Worm (Caenorhabditis elegans) whole organism, L3 larva: Measurements from ENCODE around the gene ZK488.5.

Experiments
- R02D3.7 ChIP-seq: fragments of 150-350 bp; optimal IDR thresholded peaks from 2 replicates; lab custom pipeline; 2014; ENCODE audit warnings: missing biosample characterization, missing genetic modification characterization
- aly-2 ChIP-seq: fragments of 150-350 bp; optimal IDR thresholded peaks from 2 replicates; lab custom pipeline; 2014; ENCODE audit warnings: missing biosample characterization, missing genetic modification characterization
- ama-1 ChIP-seq: fragments of 150-350 bp; optimal IDR thresholded peaks from 2 replicates; lab custom pipeline; 2018
- ceh-16 ChIP-seq: sonication (generic microtip); optimal IDR thresholded peaks from 2 replicates; lab custom pipeline; 2017; ENCODE audit warnings: missing biosample characterization, missing genetic modification characterization
- ceh-28 ChIP-seq: fragments of 150-350 bp; optimal IDR thresholded peaks from 2 replicates; lab custom pipeline; 2014; ENCODE audit warnings: missing biosample characterization, missing genetic modification reagents, missing genetic modification characterization
- ceh-9 ChIP-seq: sonication (generic microtip); optimal IDR thresholded peaks from 2 replicates; lab custom pipeline; 2018; ENCODE audit warnings: missing biosample characterization, missing genetic modification characterization
- daf-12 ChIP-seq: fragments of 150-350 bp; optimal IDR thresholded peaks from 2 replicates; lab custom pipeline; 2014; ENCODE audit warnings: missing biosample characterization, missing genetic modification reagents, missing genetic modification characterization
- elt-2 ChIP-seq: sonication (generic microtip); optimal IDR thresholded peaks from 2 replicates; lab custom pipeline; 2016; ENCODE audit warnings: missing genetic modification reagents, mild to moderate bottlenecking, missing genetic modification characterization, missing compliant biosample characterization
- eor-1 ChIP-seq, 2 experiments: fragments of 150-350 bp; optimal IDR thresholded peaks; 2 replicates each; lab custom pipeline; 2014 to 2018; ENCODE audit warnings: missing biosample characterization in 2 of 2, missing genetic modification characterization in 2 of 2
- fkh-10 ChIP-seq: sonication (generic microtip); optimal IDR thresholded peaks from 2 replicates; lab custom pipeline; 2017; ENCODE audit warnings: missing biosample characterization, missing genetic modification reagents, missing genetic modification characterization
- fkh-2 ChIP-seq: fragments of 150-350 bp; optimal IDR thresholded peaks from 2 replicates; lab custom pipeline; 2014; ENCODE audit warnings: missing biosample characterization, missing genetic modification reagents, missing genetic modification characterization
- fos-1 ChIP-seq: fragments of 150-350 bp; optimal IDR thresholded peaks from 2 replicates; lab custom pipeline; 2014; ENCODE audit warnings: missing biosample characterization, missing genetic modification characterization
- lin-15B ChIP-seq: fragments of 150-350 bp; optimal IDR thresholded peaks from 2 replicates; lab custom pipeline; 2014; ENCODE audit warnings: missing biosample characterization, missing genetic modification characterization
- lin-39 ChIP-seq: fragments of 150-350 bp; optimal IDR thresholded peaks from 2 replicates; lab custom pipeline; 2018; ENCODE audit warnings: missing biosample characterization, missing genetic modification reagents, missing genetic modification characterization
- mdl-1 ChIP-seq: fragments of 150-350 bp; optimal IDR thresholded peaks from 2 replicates; lab custom pipeline; 2014; ENCODE audit warnings: missing biosample characterization, missing genetic modification characterization
- mml-1 ChIP-seq: fragments of 150-350 bp; sonication (generic microtip); optimal IDR thresholded peaks from 3 replicates; lab custom pipeline; 2014; ENCODE audit warnings: missing biosample characterization, missing genetic modification characterization
- nfya-1 ChIP-seq: sonication (generic microtip); optimal IDR thresholded peaks from 2 replicates; lab custom pipeline; 2017; ENCODE audit warnings: missing genetic modification characterization, mild to moderate bottlenecking, missing compliant biosample characterization, antibody characterized with exemption, moderate library complexity; ENCODE audit not compliant: insufficient read depth
- nhr-11 ChIP-seq: fragments of 150-350 bp; optimal IDR thresholded peaks from 2 replicates; lab custom pipeline; 2014; ENCODE audit warnings: missing biosample characterization, missing genetic modification characterization
- nhr-12 ChIP-seq: fragments of 150-350 bp; optimal IDR thresholded peaks from 2 replicates; lab custom pipeline; 2014; ENCODE audit warnings: missing biosample characterization, missing genetic modification characterization
- nhr-23 ChIP-seq: fragments of 150-350 bp; optimal IDR thresholded peaks from 2 replicates; lab custom pipeline; 2014; ENCODE audit warnings: missing biosample characterization, missing genetic modification reagents, missing genetic modification characterization
- nhr-237 ChIP-seq: fragments of 150-350 bp; optimal IDR thresholded peaks from 2 replicates; lab custom pipeline; 2014; ENCODE audit warnings: missing biosample characterization, missing genetic modification characterization
- nhr-25 ChIP-seq: sonication (generic microtip); optimal IDR thresholded peaks from 2 replicates; lab custom pipeline; 2017; ENCODE audit warnings: missing biosample characterization, missing genetic modification characterization
- nhr-28 ChIP-seq: fragments of 150-350 bp; optimal IDR thresholded peaks from 2 replicates; lab custom pipeline; 2014; ENCODE audit warnings: missing biosample characterization, missing genetic modification characterization
- nhr-43 ChIP-seq: sonication (generic microtip); optimal IDR thresholded peaks from 2 replicates; lab custom pipeline; 2016; ENCODE audit warnings: mild to moderate bottlenecking, missing genetic modification characterization, missing compliant biosample characterization; ENCODE audit not compliant: poor library complexity, severe bottlenecking
- nhr-76 ChIP-seq: fragments of 150-350 bp; sonication (generic microtip); optimal IDR thresholded peaks from 5 replicates; lab custom pipeline; 2014; ENCODE audit warnings: missing biosample characterization, missing genetic modification characterization
- nhr-77 ChIP-seq: fragments of 150-350 bp; optimal IDR thresholded peaks from 2 replicates; lab custom pipeline; 2014; ENCODE audit warnings: missing biosample characterization, missing genetic modification characterization
- pha-4 ChIP-seq: fragments of 150-350 bp; optimal IDR thresholded peaks from 2 replicates; lab custom pipeline; 2014; ENCODE audit warnings: missing biosample characterization, missing genetic modification reagents, missing genetic modification characterization
- sea-2 ChIP-seq: fragments of 150-350 bp; sonication (generic microtip); optimal IDR thresholded peaks from 4 replicates; lab custom pipeline; 2014; ENCODE audit warnings: missing biosample characterization, missing genetic modification reagents, missing genetic modification characterization
- skn-1 ChIP-seq: fragments of 150-350 bp; optimal IDR thresholded peaks from 2 replicates; lab custom pipeline; 2014; ENCODE audit warnings: missing biosample characterization, missing genetic modification characterization
- snpc-4 ChIP-seq: fragments of 150-350 bp; optimal IDR thresholded peaks from 2 replicates; lab custom pipeline; 2014; ENCODE audit warnings: missing biosample characterization, missing genetic modification characterization
- tbx-2 ChIP-seq: sonication (generic microtip); optimal IDR thresholded peaks from 2 replicates; lab custom pipeline; 2016; ENCODE audit warnings: mild to moderate bottlenecking, missing genetic modification characterization, missing compliant biosample characterization
- unc-62 ChIP-seq: fragments of 150-350 bp; sonication (generic microtip); optimal IDR thresholded peaks from 4 replicates; lab custom pipeline; 2014; ENCODE audit warnings: missing biosample characterization, missing genetic modification reagents, missing genetic modification characterization
- zag-1 ChIP-seq: fragments of 150-350 bp; optimal IDR thresholded peaks from 2 replicates; lab custom pipeline; 2014; ENCODE audit warnings: missing biosample characterization, missing genetic modification characterization
- ztf-11 ChIP-seq: fragments of 150-350 bp; optimal IDR thresholded peaks from 2 replicates; lab custom pipeline; 2014; ENCODE audit warnings: missing biosample characterization, missing genetic modification characterization

Gene ZK488.5

DNA sequence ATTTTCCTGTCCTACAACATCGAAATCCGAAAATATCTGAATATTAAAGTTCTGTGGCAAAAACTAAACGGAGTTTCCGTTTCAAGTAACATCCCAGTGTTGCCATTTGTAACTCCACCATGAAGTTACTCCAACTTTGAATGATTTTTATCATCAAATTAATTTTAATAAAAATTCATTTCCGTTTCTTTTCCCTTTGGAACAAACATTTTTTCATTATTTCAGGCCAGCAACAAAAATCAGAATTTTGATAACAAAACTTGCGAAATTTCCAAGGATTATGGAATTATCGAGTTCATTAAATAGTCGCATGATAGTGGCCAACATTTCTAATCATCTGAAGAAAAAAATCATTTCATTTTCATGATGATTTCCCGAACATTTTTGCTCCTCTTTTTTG is 30.2 kb upstream of the ZK488.5 start, which contains the start of gene C14C6.2:
C14C6.2 (plus strand) TSS at position 301 of the 400 bp plus-strand sequence.
- no peak for TF ChIP-seq tbx-2 (tag; lab: Kevin White, UChicago)
- TF ChIP-seq elt-2, result peak; percentile 9
- TF ChIP-seq nhr-28, result no peak
- no peak for TF ChIP-seq daf-12 (tag; lab: Kevin White, UChicago)
- TF ChIP-seq snpc-4, result no peak
- no peak for TF ChIP-seq unc-62 (GFP tag; lab: Kevin White, UChicago)
- TF ChIP-seq zag-1 (tag; lab: Kevin White, UChicago), result no peak
- TF ChIP-seq, all 47 proteins: peak for 1

DNA sequence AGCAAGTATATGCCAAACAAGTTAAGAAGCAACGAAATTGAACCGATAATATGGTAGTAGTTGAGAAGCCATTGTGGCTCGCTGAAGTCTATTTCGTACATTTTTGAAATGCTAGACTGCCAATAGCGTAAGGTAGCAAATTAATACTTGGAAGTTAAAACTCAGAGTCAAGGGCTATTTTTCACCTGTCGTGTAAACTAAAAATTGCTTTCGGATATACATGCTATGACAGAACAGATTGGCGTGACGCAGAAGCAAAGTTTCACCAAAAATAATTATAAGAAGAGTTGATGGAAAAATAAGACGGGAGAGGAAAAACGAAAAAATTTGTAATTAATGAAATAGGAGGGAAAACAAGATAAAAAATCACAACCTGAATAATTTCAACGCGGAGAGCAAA is 27.1 kb upstream of the ZK488.5 start, which contains the start of gene sri-73:
sri-73 (minus strand) TSS at position 101 of the 400 bp plus-strand sequence.
- no peak for TF ChIP-seq sea-2 (GFP tag; lab: Kevin White, UChicago)
- no peak for TF ChIP-seq lin-39 (tag; lab: Kevin White, UChicago)
- TF ChIP-seq nhr-11 (tag; lab: Kevin White, UChicago), result no peak
- no peak for TF ChIP-seq ztf-11
- no peak for TF ChIP-seq nfya-1 (tag; lab: Kevin White, UChicago)
- no peak for TF ChIP-seq ceh-28
- no peak for TF ChIP-seq pha-4

DNA sequence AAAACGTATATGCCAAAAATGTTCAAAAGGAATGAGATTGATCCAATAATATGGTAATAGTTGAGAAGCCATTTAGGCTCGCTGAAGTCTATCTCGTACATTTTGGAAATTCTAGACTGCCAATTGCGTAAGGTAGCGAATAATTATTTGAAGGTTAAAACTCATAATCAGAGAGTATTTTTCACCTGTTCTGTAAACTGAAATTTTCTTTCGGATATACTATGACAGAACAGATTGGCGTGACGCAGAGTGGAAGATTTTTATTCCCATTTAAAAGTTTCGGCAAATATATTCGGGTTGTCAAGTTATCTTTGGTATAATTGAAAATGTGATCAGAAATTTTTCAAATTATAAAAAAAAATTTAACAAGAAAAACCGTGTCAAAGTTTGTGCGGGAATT is 25.0 kb upstream of the ZK488.5 start, which contains the start of gene sri-72:
sri-72 (minus strand) TSS at position 101 of the 400 bp plus-strand sequence.
- TF ChIP-seq nhr-77 (tag; lab: Kevin White, UChicago), result no peak

DNA sequence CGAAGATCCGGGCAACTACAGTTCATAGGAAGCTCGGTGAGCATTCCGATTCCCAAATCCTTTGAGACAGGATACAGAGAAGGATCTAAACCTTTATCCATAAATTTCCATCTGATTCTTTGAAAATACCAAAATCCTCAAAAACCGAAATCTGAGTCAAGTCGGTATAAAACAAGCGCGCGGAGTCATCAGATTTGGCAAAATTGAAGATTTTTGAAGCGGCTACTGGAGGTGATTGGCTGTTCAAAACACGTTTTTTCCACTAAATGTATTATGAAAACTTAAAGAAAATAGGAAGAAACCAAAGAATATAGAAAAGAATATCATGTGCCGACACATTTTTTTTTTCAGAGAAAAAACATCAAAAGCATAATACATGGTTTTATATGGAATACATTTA is 18.4 kb upstream of the ZK488.5 start, which contains the start of gene C14C6.13:
C14C6.13 (minus strand) TSS at position 101 of the 400 bp plus-strand sequence.
- TF ChIP-seq mml-1 (tag; lab: Kevin White, UChicago) (no peak), ama-1 (lab: Kevin White, UChicago) (no peak), zag-1 (tag; lab: Kevin White, UChicago) (no peak), nhr-23 (tag; lab: Kevin White, UChicago) (no peak), mdl-1 (tag; lab: Kevin White, UChicago) (no peak), ceh-16 (tag; lab: Kevin White, UChicago) (no peak), ceh-9 (tag; lab: Kevin White, UChicago) (no peak), snpc-4 (no peak), tbx-2 (tag; lab: Kevin White, UChicago) (no peak), fos-1 (no peak), nfya-1 (tag; lab: Kevin White, UChicago) (no peak), nhr-25 (no peak), elt-2 (no peak), lin-15B (tag; lab: Kevin White, UChicago) (no peak), R02D3.7 (tag; lab: Kevin White, UChicago) (no peak), nhr-12 (no peak)
- TF ChIP-seq, all 47 proteins: peak for 0

DNA sequence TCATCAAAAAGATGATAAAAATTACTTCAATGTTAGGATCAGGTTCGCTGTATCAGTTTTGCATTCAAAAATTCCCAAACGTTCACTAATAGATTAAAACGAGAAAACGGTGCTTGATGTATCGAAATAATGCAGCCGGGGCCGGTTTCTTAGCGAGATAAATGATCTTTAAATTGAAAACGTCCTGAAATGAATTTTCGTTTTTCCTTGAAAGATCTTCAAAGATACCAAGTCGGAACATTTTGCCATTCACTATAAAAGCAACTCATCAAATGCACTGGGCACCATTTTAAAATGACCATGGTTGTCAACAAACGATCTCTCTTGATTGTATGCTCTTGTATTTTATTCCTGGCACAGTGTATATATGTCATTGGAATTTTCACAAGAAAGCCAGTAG is 17.0 kb upstream of the ZK488.5 start, which contains the start of gene K06H6.5:
K06H6.5 (plus strand) TSS at position 301 of the 400 bp plus-strand sequence.
- no peak for TF ChIP-seq nhr-28
- TF ChIP-seq tbx-2 (tag; lab: Kevin White, UChicago), result no peak
- TF ChIP-seq snpc-4, result no peak
- TF ChIP-seq nhr-25, result no peak
- TF ChIP-seq eor-1 (tag; optimal IDR thresholded peaks at IDR 0.05; lab: Kevin White, UChicago), result no peak
- no peak for TF ChIP-seq ceh-28
- no peak for TF ChIP-seq fkh-10
- TF ChIP-seq nhr-76 (tag; lab: Kevin White, UChicago), result no peak
- no peak for TF ChIP-seq ceh-9 (tag; lab: Kevin White, UChicago)
- no peak for TF ChIP-seq fkh-2 (tag; lab: Kevin White, UChicago)
- no peak for TF ChIP-seq pha-4
- TF ChIP-seq skn-1 (tag; lab: Kevin White, UChicago), result no peak
- no peak for TF ChIP-seq nhr-237 (tag; lab: Kevin White, UChicago)
- no peak for TF ChIP-seq nhr-43 (tag; lab: Kevin White, UChicago)
- TF ChIP-seq daf-12 (tag; lab: Kevin White, UChicago), result no peak

DNA sequence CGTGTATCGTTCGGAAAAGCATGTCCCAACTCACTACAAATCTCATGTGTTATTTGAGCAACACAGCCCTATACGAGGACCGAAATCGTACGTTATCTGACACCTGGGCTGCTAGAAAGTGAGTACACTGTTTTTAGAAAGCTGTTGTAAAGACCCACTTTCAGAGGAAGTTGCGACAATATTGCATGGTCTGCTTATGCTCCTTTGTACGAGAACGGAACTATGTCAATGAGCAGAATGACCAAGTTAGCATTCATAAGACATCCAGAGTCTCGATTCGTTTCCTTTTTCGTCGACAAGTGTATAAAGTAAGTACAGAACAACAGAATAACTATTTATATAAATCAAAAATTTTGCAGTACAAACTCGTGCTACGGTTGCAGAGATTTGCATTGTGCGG is 16.1 kb upstream of the ZK488.5 start:
- TF ChIP-seq ceh-16 (tag; lab: Kevin White, UChicago) (no peak), aly-2 (no peak), ama-1 (lab: Kevin White, UChicago) (no peak), sea-2 (GFP tag; lab: Kevin White, UChicago) (no peak), tbx-2 (tag; lab: Kevin White, UChicago) (no peak), nhr-23 (tag; lab: Kevin White, UChicago) (no peak)
- TF ChIP-seq, all 47 proteins: peak for 0
